Worm (Caenorhabditis elegans) whole organism, midembryonic: ENCODE data around the gene srf-3.

Experiments used
- T22C8.4 ChIP-seq: fragments of 200-800 bp; sonication (Bioruptor generic); IDR thresholded peaks from 2 replicates; pipeline ENCODE4 v1.3.6; 2022; ENCODE audit warnings: missing genetic modification characterization, missing compliant biosample characterization
- cog-1 ChIP-seq: sonication (generic microtip); optimal IDR thresholded peaks from 2 replicates; lab custom pipeline; 2016; ENCODE audit warnings: missing genetic modification characterization, missing compliant biosample characterization
- tab-1 ChIP-seq: fragments of 200-800 bp; sonication (Bioruptor generic); IDR thresholded peaks from 2 replicates; pipeline ENCODE4 v1.3.6; 2022; ENCODE audit warnings: missing genetic modification characterization, missing compliant biosample characterization
- ztf-23 ChIP-seq: fragments of 200-800 bp; sonication (Bioruptor generic); IDR thresholded peaks from 2 replicates; pipeline ENCODE4 v1.3.6; 2022; ENCODE audit warnings: missing genetic modification reagents, missing genetic modification characterization, missing compliant biosample characterization

DNA sequence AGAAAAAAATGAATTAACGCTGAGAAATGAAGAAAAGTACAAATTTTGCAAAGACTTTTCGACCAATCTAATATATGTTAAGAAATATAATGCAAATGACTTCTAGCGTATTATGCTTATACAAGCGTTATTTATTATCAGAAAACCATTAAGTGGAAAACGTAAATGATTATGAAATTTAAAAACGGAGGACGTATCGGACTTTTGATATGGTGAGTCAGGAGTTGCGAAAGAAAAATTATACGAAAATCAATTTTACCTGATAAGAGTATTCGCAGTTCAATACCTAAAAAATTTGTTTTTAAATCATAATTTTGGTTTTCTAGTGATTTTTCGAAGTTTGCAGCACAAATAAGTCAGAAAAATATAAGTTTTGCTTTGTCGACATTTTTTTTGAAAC is 27.2 kb downstream of the srf-3 start:
- TF ChIP-seq cog-1 (no peak), ztf-23 (GFP tag; lab: Robert Waterston, UW) (no peak), tab-1 (GFP tag; lab: Robert Waterston, UW) (no peak), T22C8.4 (no peak)
